Fruit fly (Drosophila melanogaster) Kc167 (cell line): Measurements from ENCODE around the gene Lim1.

ENCODE experiments used
- Myc ChIP-seq: fragments of >200 bp; optimal IDR thresholded peaks from 2 replicates; lab custom pipeline; 2017; ENCODE audit warnings: missing external identifiers
- Sin3A ChIP-seq: fragments of >200 bp; optimal IDR thresholded peaks from 2 replicates; lab custom pipeline; 2018; ENCODE audit warnings: missing external identifiers
- h ChIP-seq: fragments of >200 bp; optimal IDR thresholded peaks from 3 replicates; lab custom pipeline; 2018; ENCODE audit warnings: missing external identifiers
- insv ChIP-seq: fragments of >200 bp; optimal IDR thresholded peaks from 3 replicates; lab custom pipeline; 2018; ENCODE audit warnings: missing external identifiers
- psq ChIP-seq: fragments of >200 bp; optimal IDR thresholded peaks from 2 replicates; lab custom pipeline; 2017; ENCODE audit warnings: missing external identifiers
- ttk ChIP-seq: sonication (Bioruptor generic); optimal IDR thresholded peaks from 2 replicates; lab custom pipeline; 2017; ENCODE audit warnings: missing external identifiers

- no peak for TF ChIP-seq h
- no peak for TF ChIP-seq psq
- no peak for TF ChIP-seq insv (lab: Kevin White, UChicago)
- no peak for TF ChIP-seq Myc (lab: Kevin White, UChicago)
- TF ChIP-seq ttk (lab: Kevin White, UChicago): no peak
- no peak for TF ChIP-seq Sin3A (lab: Kevin White, UChicago)
Observed at dm6 chrX:8720213-8720612, 85.4 kb downstream of the Lim1 start, which contains the start of gene CG1789.
